Worm (Caenorhabditis elegans) whole organism, L2 larva: Measurements from ENCODE around the gene T16G12.6.

Experiments used
- C34F6.9 ChIP-seq: fragments of 150-350 bp; optimal IDR thresholded peaks from 2 replicates; lab custom pipeline; 2014; ENCODE audit warnings: missing biosample characterization, missing genetic modification characterization
- F13H6.1 ChIP-seq: sonication (generic microtip); optimal IDR thresholded peaks from 2 replicates; lab custom pipeline; 2016; ENCODE audit warnings: missing genetic modification characterization, missing compliant biosample characterization
- R02D3.7 ChIP-seq: fragments of 150-350 bp; optimal IDR thresholded peaks from 2 replicates; lab custom pipeline; 2014; ENCODE audit warnings: missing biosample characterization, missing genetic modification characterization
- Y55F3AM.14 ChIP-seq: fragments of 200-800 bp; sonication (Bioruptor generic); optimal IDR thresholded peaks from 2 replicates; lab custom pipeline; 2018; ENCODE audit warnings: mild to moderate bottlenecking, missing genetic modification characterization, missing compliant biosample characterization
- ZK546.5 ChIP-seq: sonication (generic microtip); optimal IDR thresholded peaks from 2 replicates; lab custom pipeline; 2017; ENCODE audit warnings: missing biosample characterization, missing genetic modification characterization
- alr-1 ChIP-seq: fragments of 150-350 bp; optimal IDR thresholded peaks from 2 replicates; lab custom pipeline; 2014; ENCODE audit warnings: missing biosample characterization, missing genetic modification characterization
- aly-2 ChIP-seq: fragments of 150-350 bp; optimal IDR thresholded peaks from 2 replicates; lab custom pipeline; 2014; ENCODE audit warnings: missing biosample characterization, missing genetic modification characterization
- ama-1 ChIP-seq: fragments of 150-350 bp; optimal IDR thresholded peaks from 2 replicates; lab custom pipeline; 2018; ENCODE audit warnings: inconsistent platforms
- blmp-1 ChIP-seq: sonication (generic microtip); optimal IDR thresholded peaks from 2 replicates; lab custom pipeline; 2017; ENCODE audit warnings: missing genetic modification characterization, mild to moderate bottlenecking, missing compliant biosample characterization, antibody characterized with exemption, moderate library complexity; ENCODE audit not compliant: insufficient read depth
- ceh-16 ChIP-seq: fragments of 150-350 bp; optimal IDR thresholded peaks from 2 replicates; lab custom pipeline; 2014; ENCODE audit warnings: missing biosample characterization, missing genetic modification characterization
- crh-2 ChIP-seq: sonication (generic microtip); optimal IDR thresholded peaks from 2 replicates; lab custom pipeline; 2017; ENCODE audit warnings: missing biosample characterization, missing genetic modification characterization
- dmd-4 ChIP-seq: sonication (generic microtip); optimal IDR thresholded peaks from 2 replicates; lab custom pipeline; 2017; ENCODE audit warnings: missing biosample characterization, missing genetic modification characterization
- elt-1 ChIP-seq: fragments of 150-350 bp; optimal IDR thresholded peaks from 2 replicates; lab custom pipeline; 2014; ENCODE audit warnings: missing biosample characterization, missing genetic modification characterization
- elt-3 ChIP-seq: sonication (generic microtip); optimal IDR thresholded peaks from 2 replicates; lab custom pipeline; 2017; ENCODE audit warnings: missing biosample characterization, missing genetic modification characterization
- fos-1 ChIP-seq: fragments of 150-350 bp; optimal IDR thresholded peaks from 2 replicates; lab custom pipeline; 2014; ENCODE audit warnings: missing biosample characterization, missing genetic modification characterization
- lin-11 ChIP-seq: fragments of 150-350 bp; sonication (generic microtip); optimal IDR thresholded peaks from 2 replicates; lab custom pipeline; 2014; ENCODE audit warnings: missing biosample characterization, missing genetic modification characterization, inconsistent platforms, mixed read lengths
- lin-13 ChIP-seq: fragments of 150-350 bp; optimal IDR thresholded peaks from 2 replicates; lab custom pipeline; 2014; ENCODE audit warnings: missing biosample characterization, missing genetic modification reagents, missing genetic modification characterization
- lsy-2 ChIP-seq, 2 experiments: fragments of 150-350 bp in 1 of 2; sonication (generic microtip) in 1 of 2; optimal IDR thresholded peaks; 2 replicates each; lab custom pipeline; 2014 to 2017; ENCODE audit warnings: missing biosample characterization in 2 of 2, missing genetic modification characterization in 2 of 2
- mab-5 ChIP-seq: fragments of 150-350 bp; optimal IDR thresholded peaks from 2 replicates; lab custom pipeline; 2014; ENCODE audit warnings: missing biosample characterization, missing genetic modification characterization
- mbf-1 ChIP-seq: sonication (generic microtip); optimal IDR thresholded peaks from 2 replicates; lab custom pipeline; 2017; ENCODE audit warnings: missing biosample characterization, missing genetic modification characterization
- nhr-10 ChIP-seq: sonication (generic microtip); optimal IDR thresholded peaks from 2 replicates; lab custom pipeline; 2017; ENCODE audit warnings: missing biosample characterization, missing genetic modification characterization
- nhr-11 ChIP-seq: fragments of 150-350 bp; optimal IDR thresholded peaks from 2 replicates; lab custom pipeline; 2014; ENCODE audit warnings: missing biosample characterization, missing genetic modification characterization
- nhr-12 ChIP-seq: fragments of 150-350 bp; optimal IDR thresholded peaks from 2 replicates; lab custom pipeline; 2014; ENCODE audit warnings: missing biosample characterization, missing genetic modification characterization
- nhr-129 ChIP-seq: fragments of 150-350 bp; optimal IDR thresholded peaks from 2 replicates; lab custom pipeline; 2014; ENCODE audit warnings: missing biosample characterization, missing genetic modification characterization
- nhr-21 ChIP-seq: fragments of 150-350 bp; optimal IDR thresholded peaks from 2 replicates; lab custom pipeline; 2014; ENCODE audit warnings: missing biosample characterization, missing genetic modification characterization
- nhr-23 ChIP-seq: fragments of 150-350 bp; optimal IDR thresholded peaks from 2 replicates; lab custom pipeline; 2014; ENCODE audit warnings: missing biosample characterization, missing genetic modification reagents, missing genetic modification characterization
- nhr-237 ChIP-seq: fragments of 150-350 bp; optimal IDR thresholded peaks from 2 replicates; lab custom pipeline; 2014; ENCODE audit warnings: missing biosample characterization, missing genetic modification characterization
- nhr-25 ChIP-seq: fragments of 150-350 bp; sonication (generic microtip); optimal IDR thresholded peaks from 3 replicates; lab custom pipeline; 2014; ENCODE audit warnings: missing biosample characterization, missing genetic modification characterization
- nhr-77 ChIP-seq: fragments of 150-350 bp; optimal IDR thresholded peaks from 2 replicates; lab custom pipeline; 2014; ENCODE audit warnings: missing biosample characterization, missing genetic modification characterization
- peb-1 ChIP-seq: fragments of 150-350 bp; optimal IDR thresholded peaks from 2 replicates; lab custom pipeline; 2014; ENCODE audit warnings: missing biosample characterization, missing genetic modification characterization
- sem-4 ChIP-seq: fragments of 150-350 bp; optimal IDR thresholded peaks from 2 replicates; lab custom pipeline; 2014; ENCODE audit warnings: missing biosample characterization, missing genetic modification reagents, missing genetic modification characterization
- skn-1 ChIP-seq: sonication (generic microtip); optimal IDR thresholded peaks from 2 replicates; lab custom pipeline; 2017; ENCODE audit warnings: missing biosample characterization, missing genetic modification characterization
- sma-3 ChIP-seq: sonication (generic microtip); optimal IDR thresholded peaks from 2 replicates; lab custom pipeline; 2016; ENCODE audit warnings: missing genetic modification reagents, missing genetic modification characterization, missing compliant biosample characterization
- sma-9 ChIP-seq, 2 experiments: fragments of 150-350 bp in 1 of 2; sonication (generic microtip) in 1 of 2; optimal IDR thresholded peaks; 2 replicates each; lab custom pipeline; 2014 to 2016; ENCODE audit warnings: missing genetic modification characterization in 2 of 2, mild to moderate bottlenecking in 1 of 2, missing biosample characterization in 1 of 2, missing compliant biosample characterization in 1 of 2, missing genetic modification reagents in 1 of 2, moderate library complexity in 1 of 2
- snpc-4 ChIP-seq: fragments of 150-350 bp; optimal IDR thresholded peaks from 2 replicates; lab custom pipeline; 2014; ENCODE audit warnings: missing biosample characterization, missing genetic modification characterization
- unc-39 ChIP-seq: fragments of 150-350 bp; optimal IDR thresholded peaks from 2 replicates; lab custom pipeline; 2014; ENCODE audit warnings: missing biosample characterization, missing genetic modification characterization
- unc-55 ChIP-seq: fragments of 150-350 bp; sonication (generic microtip); optimal IDR thresholded peaks from 3 replicates; lab custom pipeline; 2014; ENCODE audit warnings: missing biosample characterization, missing genetic modification reagents, missing genetic modification characterization
- unc-62 ChIP-seq: fragments of 150-350 bp; optimal IDR thresholded peaks from 2 replicates; lab custom pipeline; 2014; ENCODE audit warnings: missing biosample characterization, missing genetic modification reagents, missing genetic modification characterization
- zag-1 ChIP-seq: fragments of 150-350 bp; optimal IDR thresholded peaks from 2 replicates; lab custom pipeline; 2014; ENCODE audit warnings: missing biosample characterization, missing genetic modification characterization
- ztf-11 ChIP-seq: sonication (generic microtip); optimal IDR thresholded peaks from 2 replicates; lab custom pipeline; 2017; ENCODE audit warnings: missing biosample characterization, missing genetic modification characterization
- ztf-4 ChIP-seq: fragments of 150-350 bp; optimal IDR thresholded peaks from 2 replicates; lab custom pipeline; 2014; ENCODE audit warnings: missing biosample characterization, missing genetic modification characterization

The T16G12.6 gene

ce11 chrIII:10120076-10120831 lies 50.9 kb downstream of the T16G12.6 start, which contains the start of the genes gtf-2H3 and ham-3:
gtf-2H3 (minus strand) TSS chrIII:10120148.
ham-3 (plus strand) TSS chrIII:10120781.
- no peak for TF ChIP-seq dmd-4
- TF ChIP-seq lsy-2 (tag; optimal IDR thresholded peaks at IDR 0.05; lab: Kevin White, UChicago): peak in 1 of 2 experiments; percentile 13
- peak; percentile 34 for TF ChIP-seq unc-55 (GFP tag; lab: Kevin White, UChicago)
- TF ChIP-seq C34F6.9 (tag; lab: Kevin White, UChicago): peak; percentile 40

- no peak for TF ChIP-seq mbf-1 (tag; lab: Kevin White, UChicago)
- TF ChIP-seq nhr-77 (tag; lab: Kevin White, UChicago): no peak
- no peak for TF ChIP-seq skn-1 (tag; lab: Kevin White, UChicago)
- TF ChIP-seq nhr-12: no peak
- peak; percentile 49 for TF ChIP-seq F13H6.1 (tag; lab: Kevin White, UChicago)
- no peak for TF ChIP-seq snpc-4 (tag; lab: Kevin White, UChicago)
- TF ChIP-seq mab-5 (tag; lab: Kevin White, UChicago): no peak
- TF ChIP-seq nhr-10 (tag; lab: Kevin White, UChicago): no peak
- TF ChIP-seq Y55F3AM.14: no peak
- TF ChIP-seq ama-1 (lab: Kevin White, UChicago): no peak
- TF ChIP-seq sma-3 (GFP tag; lab: Kevin White, UChicago): peak; percentile 1
- TF ChIP-seq unc-55 (GFP tag; lab: Kevin White, UChicago): peak; percentile 44
- TF ChIP-seq ZK546.5 (tag; lab: Kevin White, UChicago): no peak
- TF ChIP-seq peb-1 (tag; lab: Kevin White, UChicago): no peak
- no peak for TF ChIP-seq nhr-21 (tag; lab: Kevin White, UChicago)
- no peak for TF ChIP-seq R02D3.7 (tag; lab: Kevin White, UChicago)
- TF ChIP-seq alr-1 (tag; lab: Kevin White, UChicago): no peak
- TF ChIP-seq unc-62 (GFP tag; lab: Kevin White, UChicago): no peak
- peak; percentile 53 for TF ChIP-seq lin-13
- TF ChIP-seq blmp-1 (tag; lab: Kevin White, UChicago): no peak
- TF ChIP-seq nhr-129: peak; percentile 14
- TF ChIP-seq unc-39: no peak
- TF ChIP-seq nhr-237 (tag; lab: Kevin White, UChicago): no peak
- TF ChIP-seq ztf-4: no peak
- TF ChIP-seq ceh-16: no peak
- peak; percentile 1 for TF ChIP-seq zag-1 (tag; lab: Kevin White, UChicago)
- TF ChIP-seq aly-2 (tag; lab: Kevin White, UChicago): no peak
- TF ChIP-seq nhr-25 (tag; lab: Kevin White, UChicago): no peak
- TF ChIP-seq sem-4 (tag; lab: Kevin White, UChicago): no peak
- peak; percentile 23 for TF ChIP-seq sma-9 (GFP tag; optimal IDR thresholded peaks at IDR 0.05; lab: Kevin White, UChicago)
- no peak for TF ChIP-seq sma-9 (tag; optimal IDR thresholded peaks at IDR 0.05; lab: Kevin White, UChicago)
- TF ChIP-seq lsy-2 (tag; optimal IDR thresholded peaks at IDR 0.05; lab: Kevin White, UChicago): peak; percentile 50 to 59
- TF ChIP-seq crh-2 (tag; lab: Kevin White, UChicago): no peak
- TF ChIP-seq elt-3 (tag; lab: Kevin White, UChicago): no peak
- TF ChIP-seq nhr-11 (tag; lab: Kevin White, UChicago): no peak
- no peak for TF ChIP-seq fos-1 (tag; lab: Kevin White, UChicago)
- TF ChIP-seq lin-11 (tag; lab: Kevin White, UChicago): no peak
- no peak for TF ChIP-seq elt-1
- no peak for TF ChIP-seq ztf-11 (tag; lab: Kevin White, UChicago)
- TF ChIP-seq nhr-23 (tag; lab: Kevin White, UChicago): no peak
- peak; percentile 55 for TF ChIP-seq C34F6.9 (tag; lab: Kevin White, UChicago)
- TF ChIP-seq, all 48 proteins: peak for 9
These were observed 54.3 kb downstream of the T16G12.6 start, which contains the start of gene ttll-4 for ce11 chrIII:10123586-10124233. ttll-4 (plus strand) TSS chrIII:10124183.
